Fruit fly (Drosophila melanogaster) whole organism, embryonic: ENCODE results near the gene CG15429.

Experiments
- B-H1 ChIP-seq: fragments of 200-800 bp; sonication (Bioruptor generic); IDR thresholded peaks from 3 replicates; pipeline ENCODE4 v1.3.6; 2022; ENCODE audit warnings: missing biosample characterization, missing genetic modification characterization
- B-H2 ChIP-seq: fragments of 200-800 bp; sonication (Bioruptor generic); optimal IDR thresholded peaks from 2 replicates; lab custom pipeline; 2018; ENCODE audit warnings: missing biosample characterization, mild to moderate bottlenecking, missing genetic modification characterization
- Bgb ChIP-seq: fragments of 200-800 bp; sonication (Bioruptor generic); IDR thresholded peaks from 2 replicates; pipeline ENCODE4 v1.3.6; 2022; ENCODE audit warnings: missing biosample characterization, missing genetic modification characterization; ENCODE audit not compliant: partially characterized antibody
- Bteb2 ChIP-seq: fragments of 200-800 bp; sonication (Bioruptor generic); optimal IDR thresholded peaks from 2 replicates; lab custom pipeline; 2016; ENCODE audit warnings: missing biosample characterization, missing genetic modification characterization
- CG10147 ChIP-seq: fragments of 200-800 bp; sonication (Bioruptor generic); optimal IDR thresholded peaks from 2 replicates; lab custom pipeline; 2019; ENCODE audit warnings: missing biosample characterization, mild to moderate bottlenecking, missing genetic modification characterization, moderate library complexity
- CG10565 ChIP-seq: fragments of 200-800 bp; sonication (Bioruptor generic); optimal IDR thresholded peaks from 3 replicates; lab custom pipeline; 2016; ENCODE audit warnings: missing biosample characterization, mild to moderate bottlenecking, missing genetic modification characterization
- CG12236 ChIP-seq: fragments of 200-800 bp; sonication (Bioruptor generic); optimal IDR thresholded peaks from 2 replicates; lab custom pipeline; 2016; ENCODE audit warnings: missing biosample characterization, missing genetic modification characterization
- CG12769 ChIP-seq: fragments of 200-800 bp; sonication (Bioruptor generic); optimal IDR thresholded peaks from 2 replicates; lab custom pipeline; 2019; ENCODE audit warnings: missing biosample characterization, mild to moderate bottlenecking, missing genetic modification characterization, moderate library complexity
- CG13287 ChIP-seq: fragments of 200-800 bp; sonication (Bioruptor generic); IDR thresholded peaks from 2 replicates; pipeline ENCODE4 v1.3.6; 2022; ENCODE audit warnings: missing biosample characterization, missing genetic modification characterization; ENCODE audit not compliant: partially characterized antibody
- CG13894 ChIP-seq: fragments of 200-800 bp; sonication (Bioruptor generic); optimal IDR thresholded peaks from 3 replicates; lab custom pipeline; 2018; ENCODE audit warnings: missing biosample characterization, mild to moderate bottlenecking, missing genetic modification characterization, moderate library complexity
- CG15269 ChIP-seq: fragments of 200-800 bp; sonication (Bioruptor generic); optimal IDR thresholded peaks from 2 replicates; lab custom pipeline; 2018; ENCODE audit warnings: missing biosample characterization, mild to moderate bottlenecking, missing genetic modification characterization, moderate library complexity
- CG1603 ChIP-seq: fragments of 200-800 bp; sonication (Bioruptor generic); optimal IDR thresholded peaks from 2 replicates; lab custom pipeline; 2019; ENCODE audit warnings: missing biosample characterization, mild to moderate bottlenecking, missing genetic modification characterization, moderate library complexity
- CG17385 ChIP-seq: fragments of 200-800 bp; sonication (Bioruptor generic); optimal IDR thresholded peaks from 3 replicates; lab custom pipeline; 2018; ENCODE audit warnings: missing biosample characterization, mild to moderate bottlenecking, missing genetic modification characterization
- CG1832 ChIP-seq: fragments of 200-800 bp; sonication (Bioruptor generic); optimal IDR thresholded peaks from 2 replicates; lab custom pipeline; 2017; ENCODE audit warnings: missing biosample characterization, mild to moderate bottlenecking, missing genetic modification characterization, inconsistent platforms
- CG4328 ChIP-seq: fragments of 200-800 bp; sonication (Bioruptor generic); optimal IDR thresholded peaks from 3 replicates; lab custom pipeline; 2017; ENCODE audit warnings: missing biosample characterization, missing genetic modification reagents, missing genetic modification characterization
- CG4820 ChIP-seq: fragments of 200-800 bp; sonication (Bioruptor generic); optimal IDR thresholded peaks from 3 replicates; lab custom pipeline; 2016; ENCODE audit warnings: missing biosample characterization, missing genetic modification characterization
- CG5953 ChIP-seq: fragments of 200-800 bp; sonication (Bioruptor generic); IDR thresholded peaks from 2 replicates; pipeline ENCODE4 v1.3.6; 2022; ENCODE audit warnings: missing biosample characterization, missing genetic modification characterization
- CG6765 ChIP-seq: fragments of 200-800 bp; sonication (Bioruptor generic); optimal IDR thresholded peaks from 3 replicates; lab custom pipeline; 2017; ENCODE audit warnings: missing biosample characterization, mild to moderate bottlenecking, missing genetic modification characterization
- CG7928 ChIP-seq: fragments of 200-800 bp; sonication (Bioruptor generic); optimal IDR thresholded peaks from 2 replicates; lab custom pipeline; 2017; ENCODE audit warnings: missing biosample characterization, mild to moderate bottlenecking, missing genetic modification characterization
- CG7987 ChIP-seq: fragments of 200-800 bp; sonication (Bioruptor generic); optimal IDR thresholded peaks from 2 replicates; lab custom pipeline; 2018; ENCODE audit warnings: missing biosample characterization, mild to moderate bottlenecking, missing genetic modification characterization, moderate library complexity
- Dek ChIP-seq: fragments of 200-800 bp; sonication (Bioruptor generic); optimal IDR thresholded peaks from 3 replicates; lab custom pipeline; 2019; ENCODE audit warnings: missing biosample characterization, mild to moderate bottlenecking, missing genetic modification characterization, moderate library complexity
- Dll ChIP-seq: fragments of 200-800 bp; sonication (Bioruptor generic); IDR thresholded peaks from 4 replicates; pipeline ENCODE4 v1.3.6; 2022; ENCODE audit warnings: missing biosample characterization, missing genetic modification characterization; ENCODE audit not compliant: partially characterized antibody
- Drgx ChIP-seq: fragments of 200-800 bp; sonication (Bioruptor generic); IDR thresholded peaks from 2 replicates; pipeline ENCODE4 v1.3.6; 2022; ENCODE audit warnings: missing biosample characterization, missing genetic modification characterization
- E2f1 ChIP-seq: fragments of 200-800 bp; sonication (Bioruptor generic); IDR thresholded peaks from 2 replicates; pipeline ENCODE4 v1.3.6; 2022; ENCODE audit warnings: missing biosample characterization, missing genetic modification characterization
- Ets65A ChIP-seq: fragments of 200-800 bp; sonication (Bioruptor generic); peaks from one replicate; lab custom pipeline; 2016; ENCODE audit warnings: missing biosample characterization, missing genetic modification characterization
- Fer1 ChIP-seq: fragments of 200-800 bp; sonication (Bioruptor generic); optimal IDR thresholded peaks from 2 replicates; lab custom pipeline; 2017; ENCODE audit warnings: missing biosample characterization, mild to moderate bottlenecking, missing genetic modification characterization
- Neu2 ChIP-seq: fragments of 200-800 bp; sonication (Bioruptor generic); optimal IDR thresholded peaks from 3 replicates; lab custom pipeline; 2016; ENCODE audit warnings: missing biosample characterization, missing genetic modification characterization, borderline replicate concordance
- Opbp ChIP-seq: fragments of 200-800 bp; sonication (Bioruptor generic); IDR thresholded peaks from 3 replicates; pipeline ENCODE4 v1.3.6; 2022; ENCODE audit warnings: missing biosample characterization, missing genetic modification characterization; ENCODE audit not compliant: partially characterized antibody
- Rfx ChIP-seq: fragments of 200-800 bp; sonication (Bioruptor generic); IDR thresholded peaks from 2 replicates; pipeline ENCODE4 v1.3.6; 2022; ENCODE audit warnings: missing biosample characterization, missing genetic modification characterization
- Stat92E ChIP-seq, 3 experiments: fragments of >200 bp in 2 of 3; fragments of 200-800 bp in 1 of 3; sonication (Bioruptor generic) in 1 of 3; optimal IDR thresholded peaks; 2 replicates each; lab custom pipeline; 2017 to 2019; ENCODE audit warnings: missing biosample characterization in 3 of 3, missing genetic modification characterization in 3 of 3, mild to moderate bottlenecking in 1 of 3, moderate library complexity in 1 of 3
- Trl ChIP-seq, 3 experiments: fragments of >200 bp in 2 of 3; fragments of 200-800 bp in 1 of 3; sonication (Bioruptor generic) in 1 of 3; optimal IDR thresholded peaks; 2 replicates in 1 of 3; 3 replicates in 2 of 3; lab custom pipeline; 2016 to 2017; ENCODE audit warnings: missing biosample characterization in 1 of 3, missing genetic modification characterization in 1 of 3
- abd-A ChIP-seq: fragments of 200-800 bp; sonication (Bioruptor generic); optimal IDR thresholded peaks from 3 replicates; lab custom pipeline; 2019; ENCODE audit warnings: missing biosample characterization, mild to moderate bottlenecking, missing genetic modification characterization, moderate library complexity
- chn ChIP-seq: fragments of 200-800 bp; sonication (Bioruptor generic); optimal IDR thresholded peaks from 2 replicates; lab custom pipeline; 2016; ENCODE audit warnings: missing biosample characterization, missing genetic modification characterization
- crol ChIP-seq: fragments of 200-800 bp; sonication (Bioruptor generic); IDR thresholded peaks from 2 replicates; pipeline ENCODE4 v1.3.6; 2022; ENCODE audit warnings: missing biosample characterization, missing genetic modification characterization
- crp ChIP-seq, 2 experiments: fragments of 200-800 bp; sonication (Bioruptor generic); optimal IDR thresholded peaks; 2 replicates in 1 of 2; 3 replicates in 1 of 2; lab custom pipeline; 2017; ENCODE audit warnings: missing biosample characterization in 2 of 2, missing genetic modification characterization in 2 of 2, mild to moderate bottlenecking in 1 of 2, moderate library complexity in 1 of 2
- dan ChIP-seq: fragments of 200-800 bp; sonication (Bioruptor generic); IDR thresholded peaks from 2 replicates; pipeline ENCODE4 v1.3.6; 2022; ENCODE audit warnings: missing biosample characterization, missing genetic modification characterization
- dati ChIP-seq: fragments of 200-800 bp; sonication (Bioruptor generic); IDR thresholded peaks from 2 replicates; pipeline ENCODE4 v1.3.6; 2022; ENCODE audit warnings: missing biosample characterization, missing genetic modification characterization
- gce ChIP-seq: fragments of 200-800 bp; sonication (Bioruptor generic); IDR thresholded peaks from 3 replicates; pipeline ENCODE4 v1.3.6; 2022; ENCODE audit warnings: missing biosample characterization, missing genetic modification characterization
- gro ChIP-seq: fragments of 200-800 bp; sonication (Bioruptor generic); optimal IDR thresholded peaks from 2 replicates; lab custom pipeline; 2016; ENCODE audit warnings: missing biosample characterization, missing genetic modification characterization
- gsb ChIP-seq: fragments of 200-800 bp; sonication (Bioruptor generic); IDR thresholded peaks from 2 replicates; pipeline ENCODE4 v1.3.6; 2022; ENCODE audit warnings: missing biosample characterization, missing genetic modification characterization
- gsb-n ChIP-seq: fragments of 200-800 bp; sonication (Bioruptor generic); optimal IDR thresholded peaks from 3 replicates; lab custom pipeline; 2018; ENCODE audit warnings: missing biosample characterization, mild to moderate bottlenecking, missing genetic modification characterization
- ken ChIP-seq: fragments of 200-800 bp; sonication (Bioruptor generic); IDR thresholded peaks from 3 replicates; pipeline ENCODE4 v1.3.6; 2022; ENCODE audit warnings: missing biosample characterization, missing genetic modification characterization
- schlank ChIP-seq: fragments of 200-800 bp; sonication (Bioruptor generic); optimal IDR thresholded peaks from 2 replicates; lab custom pipeline; 2018; ENCODE audit warnings: missing biosample characterization, mild to moderate bottlenecking, missing genetic modification characterization
- sens ChIP-seq: fragments of 200-800 bp; sonication (Bioruptor generic); peaks from one replicate; lab custom pipeline; 2016; ENCODE audit warnings: missing biosample characterization, missing genetic modification characterization
- seq ChIP-seq: fragments of 200-800 bp; sonication (Bioruptor generic); IDR thresholded peaks from 2 replicates; pipeline ENCODE4 v1.3.6; 2022; ENCODE audit warnings: missing biosample characterization, missing genetic modification characterization
- sna ChIP-seq: fragments of 200-800 bp; sonication (Bioruptor generic); IDR thresholded peaks from 2 replicates; pipeline ENCODE4 v1.3.6; 2022; ENCODE audit warnings: missing biosample characterization, missing genetic modification characterization; ENCODE audit not compliant: partially characterized antibody
- stwl ChIP-seq: fragments of 200-800 bp; sonication (Bioruptor generic); optimal IDR thresholded peaks from 3 replicates; lab custom pipeline; 2018; ENCODE audit warnings: missing biosample characterization, mild to moderate bottlenecking, missing genetic modification characterization, moderate library complexity
- tgo ChIP-seq: fragments of 200-800 bp; sonication (Bioruptor generic); IDR thresholded peaks from 3 replicates; pipeline ENCODE4 v1.3.6; 2022; ENCODE audit warnings: missing biosample characterization, missing genetic modification characterization
- zfh1 ChIP-seq: fragments of 200-800 bp; sonication (Bioruptor generic); IDR thresholded peaks from 3 replicates; pipeline ENCODE4 v1.3.6; 2022; ENCODE audit warnings: missing biosample characterization, missing genetic modification characterization

CG15429 gene

DNA sequence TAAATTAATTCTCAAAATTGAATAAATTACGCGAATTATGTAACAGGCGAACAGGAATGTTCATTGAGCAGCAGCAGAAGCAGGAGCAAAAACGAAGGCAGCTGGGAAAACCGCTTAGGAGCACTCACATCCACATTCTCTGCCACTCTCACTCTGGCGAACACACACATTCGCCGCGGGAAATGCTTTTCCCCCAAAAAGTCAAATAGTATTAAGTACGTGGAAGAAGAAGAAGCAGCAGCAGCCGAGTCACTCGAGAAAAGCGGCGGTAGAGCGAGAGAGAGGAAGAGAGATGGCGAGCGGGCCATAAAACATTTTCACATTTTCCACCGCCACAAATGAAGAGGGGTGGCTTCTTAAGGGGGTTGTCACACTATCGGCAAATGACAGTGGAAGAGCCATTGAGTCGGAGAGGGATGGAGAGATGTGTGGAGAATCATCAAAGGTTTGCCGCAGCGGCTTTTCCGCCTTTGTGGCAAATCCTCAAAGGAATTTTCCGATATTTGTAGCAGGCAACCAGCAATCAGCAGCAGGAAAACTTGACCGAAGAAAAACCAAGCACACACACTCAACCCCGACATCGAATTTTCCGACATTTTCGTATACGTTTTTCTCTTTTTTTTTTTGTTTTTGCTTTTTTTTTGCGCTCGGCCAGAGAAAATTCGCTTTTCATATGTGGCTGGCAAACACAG, 6.0 kb upstream of the CG15429 start (continued):
- TF ChIP-seq dati (GFP tag; lab: Robert Waterston, UW) (no peak), sna (GFP tag; lab: Robert Waterston, UW) (peak; percentile 50; the same call in 1 of the 2 replicates), CG5953 (GFP tag; lab: Robert Waterston, UW) (no peak), dan (GFP tag; lab: Robert Waterston, UW) (no peak), CG12236 (GFP tag; lab: Kevin White, UChicago) (no peak), CG17385 (GFP tag; lab: Kevin White, UChicago) (peak; percentile 95), stwl (tag; lab: Kevin White, UChicago) (peak; percentile 6), schlank (tag; lab: Kevin White, UChicago) (no peak), zfh1 (GFP tag; lab: Robert Waterston, UW) (no peak), CG4328 (GFP tag; lab: Kevin White, UChicago) (no peak), CG13287 (peak; percentile 45), crol (GFP tag; lab: Robert Waterston, UW) (peak; percentile 85), gro (GFP tag; lab: Kevin White, UChicago) (peak; percentile 18), CG10565 (GFP tag; lab: Kevin White, UChicago) (no peak), tgo (GFP tag; lab: Robert Waterston, UW) (no peak), CG1832 (peak; percentile 80), Bgb (peak; percentile 30; the same call in 1 of the 2 replicates), chn (GFP tag; lab: Kevin White, UChicago) (peak; percentile 33), B-H1 (GFP tag; lab: Robert Waterston, UW) (no peak), E2f1 (GFP tag; lab: Robert Waterston, UW) (no peak), CG12769 (peak; percentile 88), Trl (optimal IDR thresholded peaks at IDR 0.05; lab: Kevin White, UChicago) (peak; percentile 45 to 63), Trl (GFP tag; optimal IDR thresholded peaks at IDR 0.05; lab: Kevin White, UChicago) (peak; percentile 13), abd-A (tag; lab: Kevin White, UChicago) (peak; percentile 100), CG1603 (no peak), CG7928 (GFP tag; lab: Kevin White, UChicago) (no peak), Fer1 (GFP tag; lab: Kevin White, UChicago) (peak; percentile 17), ken (GFP tag; lab: Robert Waterston, UW) (no peak), CG7987 (GFP tag; lab: Kevin White, UChicago) (peak; percentile 21), Dll (GFP tag; lab: Robert Waterston, UW) (0 out of 4 replicates have a peak, but pooled peaks have one; percentile 50), Drgx (GFP tag; lab: Robert Waterston, UW) (peak; percentile 83), Rfx (no peak), CG13894 (tag; lab: Kevin White, UChicago) (peak; percentile 65), gsb-n (tag; lab: Kevin White, UChicago) (peak; percentile 92), CG15269 (no peak), CG4820 (no peak), gsb (GFP tag; lab: Robert Waterston, UW) (no peak), seq (GFP tag; lab: Robert Waterston, UW) (peak; percentile 72; the same call in 1 of the 2 replicates), CG10147 (GFP tag; lab: Kevin White, UChicago) (no peak), Neu2 (peak; percentile 51), Stat92E (GFP tag; optimal IDR thresholded peaks at IDR 0.05; lab: Kevin White, UChicago) (peak in 1 of 3 experiments; percentile 77), sens (GFP tag; lab: Kevin White, UChicago) (peak; percentile 30), gce (GFP tag; lab: Robert Waterston, UW) (no peak), Bteb2 (GFP tag; lab: Kevin White, UChicago) (no peak), CG6765 (GFP tag; lab: Kevin White, UChicago) (no peak), crp (GFP tag; optimal IDR thresholded peaks at IDR 0.05; lab: Kevin White, UChicago) (no peak), Ets65A (GFP tag; lab: Kevin White, UChicago) (no peak), B-H2 (GFP tag; lab: Kevin White, UChicago) (peak; percentile 40), Opbp (GFP tag; lab: Robert Waterston, UW) (no peak), Dek (tag; lab: Kevin White, UChicago) (no peak)
